Worm (Caenorhabditis elegans) whole organism, late embryonic: ENCODE results near the gene col-80.

ENCODE experiments used
- C38D4.7 ChIP-seq: fragments of 200-800 bp; sonication (Bioruptor generic); optimal IDR thresholded peaks from 2 replicates; lab custom pipeline; 2018; ENCODE audit warnings: mild to moderate bottlenecking, missing genetic modification characterization, moderate library complexity, missing compliant biosample characterization
- K09A11.1 ChIP-seq: sonication (generic microtip); optimal IDR thresholded peaks from 2 replicates; lab custom pipeline; 2017; ENCODE audit warnings: antibody characterized with exemption, mild to moderate bottlenecking, missing genetic modification characterization, missing compliant biosample characterization; ENCODE audit not compliant: insufficient read depth
- T23F11.4 ChIP-seq: fragments of 200-800 bp; sonication (Bioruptor generic); optimal IDR thresholded peaks from 2 replicates; lab custom pipeline; 2018; ENCODE audit warnings: mild to moderate bottlenecking, missing genetic modification characterization, missing compliant biosample characterization
- Y22D7AL.16 ChIP-seq: sonication (generic microtip); optimal IDR thresholded peaks from 2 replicates; lab custom pipeline; 2016; ENCODE audit warnings: missing genetic modification characterization, missing compliant biosample characterization
- ama-1 ChIP-seq: fragments of 150-350 bp; optimal IDR thresholded peaks from 2 replicates; lab custom pipeline; 2014
- ceh-18 ChIP-seq: sonication (generic microtip); optimal IDR thresholded peaks from 2 replicates; lab custom pipeline; 2016; ENCODE audit warnings: missing genetic modification characterization, missing compliant biosample characterization
- ceh-24 ChIP-seq: sonication (generic microtip); optimal IDR thresholded peaks from 2 replicates; lab custom pipeline; 2016; ENCODE audit warnings: mild to moderate bottlenecking, missing genetic modification characterization, missing compliant biosample characterization
- ceh-30 ChIP-seq: fragments of 150-350 bp; optimal IDR thresholded peaks from 2 replicates; lab custom pipeline; 2014; ENCODE audit warnings: missing biosample characterization, missing genetic modification characterization
- ceh-31 ChIP-seq: sonication (generic microtip); optimal IDR thresholded peaks from 2 replicates; lab custom pipeline; 2016; ENCODE audit warnings: missing genetic modification characterization, missing compliant biosample characterization
- ceh-45 ChIP-seq: fragments of 200-800 bp; sonication (Bioruptor generic); IDR thresholded peaks from 2 replicates; pipeline ENCODE4 v1.3.6; 2022; ENCODE audit warnings: missing genetic modification reagents, missing genetic modification characterization, missing compliant biosample characterization
- ceh-6 ChIP-seq: fragments of 200-800 bp; sonication (Bioruptor generic); optimal IDR thresholded peaks from 2 replicates; lab custom pipeline; 2018; ENCODE audit warnings: mild to moderate bottlenecking, missing genetic modification characterization, missing compliant biosample characterization
- ceh-9 ChIP-seq: sonication (generic microtip); optimal IDR thresholded peaks from 2 replicates; lab custom pipeline; 2016; ENCODE audit warnings: mild to moderate bottlenecking, missing genetic modification characterization, inconsistent platforms, missing compliant biosample characterization
- che-1 ChIP-seq: sonication (generic microtip); optimal IDR thresholded peaks from 2 replicates; lab custom pipeline; 2016; ENCODE audit warnings: mild to moderate bottlenecking, missing genetic modification characterization, missing compliant biosample characterization
- dve-1 ChIP-seq: sonication (generic microtip); optimal IDR thresholded peaks from 2 replicates; lab custom pipeline; 2017; ENCODE audit warnings: antibody characterized with exemption, mild to moderate bottlenecking, missing genetic modification characterization, missing compliant biosample characterization
- elt-2 ChIP-seq: sonication (generic microtip); optimal IDR thresholded peaks from 2 replicates; lab custom pipeline; 2016; ENCODE audit warnings: missing genetic modification reagents, missing genetic modification characterization, missing compliant biosample characterization
- ets-4 ChIP-seq: sonication (generic microtip); optimal IDR thresholded peaks from 2 replicates; lab custom pipeline; 2016; ENCODE audit warnings: missing genetic modification characterization, missing compliant biosample characterization
- eyg-1 ChIP-seq: sonication (generic microtip); optimal IDR thresholded peaks from 2 replicates; lab custom pipeline; 2016; ENCODE audit warnings: missing genotype, missing genetic modification characterization, missing compliant biosample characterization
- fax-1 ChIP-seq: sonication (generic microtip); optimal IDR thresholded peaks from 2 replicates; lab custom pipeline; 2016; ENCODE audit warnings: missing genotype, missing genetic modification characterization, missing compliant biosample characterization
- fkh-10 ChIP-seq: fragments of 150-350 bp; optimal IDR thresholded peaks from 2 replicates; lab custom pipeline; 2014; ENCODE audit warnings: missing biosample characterization, missing genetic modification reagents, missing genetic modification characterization
- fkh-6 ChIP-seq: sonication (generic microtip); optimal IDR thresholded peaks from 2 replicates; lab custom pipeline; 2016; ENCODE audit warnings: missing genetic modification characterization, missing compliant biosample characterization
- hlh-13 ChIP-seq: fragments of 200-800 bp; sonication (Bioruptor generic); optimal IDR thresholded peaks from 2 replicates; lab custom pipeline; 2018; ENCODE audit warnings: mild to moderate bottlenecking, missing genetic modification characterization, missing compliant biosample characterization
- hlh-15 ChIP-seq: sonication (generic microtip); optimal IDR thresholded peaks from 2 replicates; lab custom pipeline; 2016; ENCODE audit warnings: missing genetic modification characterization, missing compliant biosample characterization
- hlh-30 ChIP-seq: sonication (generic microtip); optimal IDR thresholded peaks from 2 replicates; lab custom pipeline; 2017; ENCODE audit warnings: antibody characterized with exemption, missing genetic modification characterization, missing compliant biosample characterization; ENCODE audit not compliant: insufficient read depth
- hlh-6 ChIP-seq: sonication (generic microtip); optimal IDR thresholded peaks from 2 replicates; lab custom pipeline; 2016; ENCODE audit warnings: missing genotype, missing genetic modification characterization, missing compliant biosample characterization
- madf-2 ChIP-seq: sonication (generic microtip); optimal IDR thresholded peaks from 2 replicates; lab custom pipeline; 2017; ENCODE audit warnings: missing genetic modification characterization, missing compliant biosample characterization
- nfya-1 ChIP-seq: sonication (generic microtip); optimal IDR thresholded peaks from 2 replicates; lab custom pipeline; 2017; ENCODE audit warnings: missing genetic modification characterization, mild to moderate bottlenecking, missing compliant biosample characterization, antibody characterized with exemption, moderate library complexity
- nhr-11 ChIP-seq: fragments of 150-350 bp; optimal IDR thresholded peaks from 2 replicates; lab custom pipeline; 2014; ENCODE audit warnings: missing biosample characterization, missing genetic modification characterization
- pha-2 ChIP-seq: sonication (generic microtip); optimal IDR thresholded peaks from 2 replicates; lab custom pipeline; 2017; ENCODE audit warnings: mild to moderate bottlenecking, missing genetic modification characterization, missing compliant biosample characterization
- pha-4 ChIP-seq: fragments of 150-350 bp; optimal IDR thresholded peaks from 2 replicates; lab custom pipeline; 2018; ENCODE audit warnings: missing biosample characterization, missing genetic modification reagents, missing genetic modification characterization
- pqm-1 ChIP-seq: sonication (generic microtip); optimal IDR thresholded peaks from 2 replicates; lab custom pipeline; 2016; ENCODE audit warnings: missing genetic modification characterization, missing compliant biosample characterization
- pros-1 ChIP-seq: fragments of 150-350 bp; optimal IDR thresholded peaks from 2 replicates; lab custom pipeline; 2014; ENCODE audit warnings: missing biosample characterization, missing genetic modification reagents, missing genetic modification characterization
- ref-2 ChIP-seq: sonication (generic microtip); optimal IDR thresholded peaks from 2 replicates; lab custom pipeline; 2016; ENCODE audit warnings: missing genetic modification characterization, missing compliant biosample characterization
- sdc-2 ChIP-seq: sonication (generic microtip); optimal IDR thresholded peaks from 2 replicates; lab custom pipeline; 2016; ENCODE audit warnings: missing genotype, missing genetic modification characterization, missing compliant biosample characterization
- sox-2 ChIP-seq: fragments of 200-800 bp; sonication (Bioruptor generic); IDR thresholded peaks from 2 replicates; pipeline ENCODE4 v1.3.6; 2022; ENCODE audit warnings: missing genetic modification reagents, missing genetic modification characterization, missing compliant biosample characterization
- syd-9 ChIP-seq: sonication (generic microtip); optimal IDR thresholded peaks from 2 replicates; lab custom pipeline; 2016; ENCODE audit warnings: mild to moderate bottlenecking, missing genetic modification characterization, moderate library complexity, missing compliant biosample characterization
- tbx-2 ChIP-seq: sonication (generic microtip); optimal IDR thresholded peaks from 2 replicates; lab custom pipeline; 2016; ENCODE audit warnings: missing genetic modification characterization, missing compliant biosample characterization
- unc-3 ChIP-seq, 2 experiments: fragments of 200-800 bp in 1 of 2; sonication (Bioruptor generic) in 1 of 2; sonication (generic microtip) in 1 of 2; conservative IDR thresholded peaks in 1 of 2; optimal IDR thresholded peaks in 1 of 2; 2 replicates each; pipeline versions ENCODE4 v1.3.6 to Lab custom; 2016 to 2022; ENCODE audit warnings: missing compliant biosample characterization in 2 of 2, missing genetic modification characterization in 2 of 2, missing genetic modification reagents in 1 of 2
- unc-42 ChIP-seq: sonication (generic microtip); optimal IDR thresholded peaks from 2 replicates; lab custom pipeline; 2016; ENCODE audit warnings: missing genotype, missing genetic modification characterization, missing compliant biosample characterization
- unc-86 ChIP-seq: sonication (generic microtip); optimal IDR thresholded peaks from 2 replicates; lab custom pipeline; 2016; ENCODE audit warnings: missing genetic modification characterization, missing compliant biosample characterization
- ztf-16 ChIP-seq: sonication (generic microtip); optimal IDR thresholded peaks from 2 replicates; lab custom pipeline; 2017; ENCODE audit warnings: missing genetic modification characterization, missing compliant biosample characterization

col-80 gene

DNA sequence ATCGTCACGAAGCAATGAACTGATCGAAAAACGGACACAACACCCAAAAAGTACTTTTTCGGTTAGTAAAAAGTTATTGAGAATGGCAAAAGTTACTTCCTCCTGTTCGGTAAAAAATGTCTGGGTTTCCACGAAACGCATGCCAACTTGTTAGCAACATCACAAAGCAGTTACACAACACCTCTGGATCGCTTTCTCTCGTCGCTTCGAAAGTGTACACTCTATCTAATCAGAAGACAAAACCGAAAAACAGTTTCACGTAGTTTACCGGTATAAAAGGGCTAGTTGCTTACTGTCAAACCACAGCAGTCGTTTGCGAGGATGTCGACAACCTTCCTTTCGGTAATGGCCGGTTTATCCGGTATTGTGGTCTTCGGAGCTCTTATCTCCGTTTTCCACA lies at the start of gene col-80:
Gene col-80, plus strand, starts transcription at position 301 of the 400 bp plus-strand sequence.
- TF ChIP-seq ama-1 (lab: Kevin White, UChicago), result no peak
- TF ChIP-seq eyg-1, result no peak
- TF ChIP-seq hlh-6, result no peak
- no peak for TF ChIP-seq che-1 (tag; lab: Kevin White, UChicago)
- TF ChIP-seq ets-4 (tag; lab: Kevin White, UChicago), result no peak
- TF ChIP-seq Y22D7AL.16 (tag; lab: Kevin White, UChicago), result no peak
- no peak for TF ChIP-seq pha-4 (tag; lab: Kevin White, UChicago)
- no peak for TF ChIP-seq C38D4.7 (GFP tag; lab: Kevin White, UChicago)
- TF ChIP-seq ceh-6 (GFP tag; lab: Kevin White, UChicago), result no peak
- TF ChIP-seq ceh-30, result no peak
- TF ChIP-seq ceh-45 (GFP tag; lab: Robert Waterston, UW), result no peak
- TF ChIP-seq syd-9 (tag; lab: Kevin White, UChicago), result no peak
- TF ChIP-seq T23F11.4 (GFP tag; lab: Kevin White, UChicago), result no peak
- TF ChIP-seq ceh-9 (tag; lab: Kevin White, UChicago), result no peak

DNA sequence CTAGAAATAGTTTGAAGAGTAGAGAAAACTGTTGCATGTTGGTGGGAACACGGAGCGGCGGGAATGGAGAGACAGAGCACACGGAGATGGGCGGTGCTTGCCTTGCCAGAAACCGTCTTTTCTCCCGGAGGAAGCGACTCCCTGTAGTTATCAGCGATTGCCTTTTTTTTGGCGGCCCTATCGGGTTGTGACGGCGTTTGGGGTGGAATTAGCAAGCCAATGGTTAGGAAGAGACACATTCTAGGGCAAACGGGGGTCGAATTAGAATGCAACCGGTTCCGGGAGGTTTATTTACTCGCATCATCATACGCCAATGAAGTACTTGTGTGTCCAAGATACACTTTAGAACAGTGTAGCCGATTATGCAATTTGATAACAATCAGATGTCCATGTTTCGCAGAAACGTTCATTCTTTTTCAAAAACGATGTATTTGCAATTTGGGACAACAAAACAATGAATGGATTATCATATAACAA lies 49.3 kb upstream of the col-80 start, which contains the start of gene lact-3:
Gene lact-3, minus strand, starts transcription at position 51 of the 477 bp plus-strand sequence.
- TF ChIP-seq ref-2 (no peak), elt-2 (tag; lab: Kevin White, UChicago) (peak; percentile 31)

DNA sequence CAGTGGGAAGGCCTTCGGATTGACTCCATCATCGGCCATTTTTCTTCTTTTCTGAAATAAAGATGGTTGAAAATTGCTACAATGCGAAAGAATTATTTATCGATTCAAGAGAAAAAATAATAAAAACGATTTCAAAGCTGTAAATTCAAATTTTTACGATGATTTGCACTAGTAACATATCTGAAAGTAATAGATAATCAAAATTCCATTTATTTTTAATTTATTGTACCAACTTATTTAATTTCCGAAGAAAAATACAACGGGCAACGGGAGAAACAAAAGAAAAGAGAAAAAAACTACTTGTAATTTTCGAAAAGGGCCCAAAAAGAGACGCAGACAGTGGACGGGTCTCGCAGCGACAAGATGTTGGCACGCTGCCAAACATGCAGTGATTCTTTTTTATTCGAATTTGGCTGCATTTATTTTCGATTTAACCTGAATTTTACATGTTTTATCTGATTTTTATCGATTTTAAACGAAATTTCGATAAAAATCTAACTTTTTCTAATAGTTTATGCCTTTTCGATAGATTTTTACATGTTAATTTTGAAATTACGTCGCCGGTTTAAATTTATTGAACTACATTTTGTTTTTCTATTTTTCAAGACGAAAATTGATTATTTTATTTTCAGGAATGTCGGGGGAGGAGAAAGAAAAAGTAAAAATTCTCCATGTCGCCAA lies 48.3 kb upstream of the col-80 start, which contains the start of the genes snu-13 and rsp-7:
Gene snu-13, minus strand, starts transcription at position 51 of the 681 bp plus-strand sequence.
Gene rsp-7, plus strand, starts transcription at position 631 of the 681 bp plus-strand sequence.
- TF ChIP-seq fkh-6 (tag; lab: Kevin White, UChicago) (no peak), nfya-1 (tag; lab: Kevin White, UChicago) (peak; percentile 49), pha-2 (tag; lab: Kevin White, UChicago) (no peak), unc-42 (peak; percentile 14), elt-2 (tag; lab: Kevin White, UChicago) (peak; percentile 8), ceh-18 (tag; lab: Kevin White, UChicago) (peak; percentile 7), ceh-31 (tag; lab: Kevin White, UChicago) (peak; percentile 12), sox-2 (GFP tag; lab: Robert Waterston, UW) (0 out of 2 replicates have a peak, but pooled peaks have one; percentile 2), tbx-2 (tag; lab: Kevin White, UChicago) (peak; percentile 4)

DNA sequence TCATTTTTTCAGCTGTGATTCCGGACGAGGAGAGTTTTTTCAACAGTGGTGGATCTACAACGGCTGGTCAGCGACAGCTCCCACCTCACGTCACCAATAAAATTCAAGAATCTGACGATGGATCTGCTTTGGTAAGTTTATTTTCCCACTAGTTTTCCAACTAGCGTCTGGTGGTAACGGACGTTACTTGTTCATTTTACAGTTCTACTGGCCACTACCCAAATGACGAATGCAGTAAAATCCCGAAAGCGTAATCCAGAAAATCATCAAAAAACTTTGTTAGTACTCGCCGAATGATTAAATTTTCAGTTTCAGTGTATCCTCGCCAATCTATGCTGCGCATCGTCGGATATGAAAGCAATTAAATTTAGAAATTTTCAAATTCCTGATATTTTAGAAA lies 47.4 kb upstream of the col-80 start:
- no peak for TF ChIP-seq ztf-16
- no peak for TF ChIP-seq pros-1 (tag; lab: Kevin White, UChicago)
- TF ChIP-seq madf-2 (tag; lab: Kevin White, UChicago), result no peak
- no peak for TF ChIP-seq nhr-11 (tag; lab: Kevin White, UChicago)
- no peak for TF ChIP-seq ama-1 (lab: Kevin White, UChicago)
- no peak for TF ChIP-seq hlh-30 (tag; lab: Kevin White, UChicago)
- no peak for TF ChIP-seq che-1 (tag; lab: Kevin White, UChicago)
- TF ChIP-seq dve-1 (tag; lab: Kevin White, UChicago), result no peak
- TF ChIP-seq hlh-6, result no peak
- no peak for TF ChIP-seq ceh-30
- no peak for TF ChIP-seq hlh-15 (tag; lab: Kevin White, UChicago)
- no peak for TF ChIP-seq fkh-6 (tag; lab: Kevin White, UChicago)
- TF ChIP-seq ceh-24 (tag; lab: Kevin White, UChicago), result no peak
- TF ChIP-seq sox-2 (GFP tag; lab: Robert Waterston, UW), result no peak

DNA sequence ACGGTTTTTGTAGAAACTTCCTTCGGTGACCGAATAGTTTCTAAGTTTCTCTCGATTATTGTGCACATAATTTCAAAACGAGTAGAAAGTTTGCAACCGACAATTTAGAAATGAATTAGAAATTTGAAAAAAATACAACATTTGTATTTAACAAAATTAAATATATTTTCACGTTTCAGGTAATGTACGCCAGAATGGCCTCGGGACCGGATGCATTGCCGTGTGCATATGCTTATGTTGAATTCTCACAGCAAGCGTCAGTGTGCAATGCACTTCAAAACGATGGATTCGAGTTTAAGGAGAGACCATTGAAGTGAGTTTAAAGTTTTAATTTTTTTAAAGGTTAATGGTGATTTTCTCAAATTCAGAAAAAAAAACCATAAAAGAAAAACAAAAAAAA lies 46.1 kb upstream of the col-80 start, which contains the start of gene marc-2:
Gene marc-2, minus strand, starts transcription at position 101 of the 400 bp plus-strand sequence.
- no peak for TF ChIP-seq pros-1 (tag; lab: Kevin White, UChicago)
- TF ChIP-seq ref-2, result no peak
- no peak for TF ChIP-seq fax-1 (tag; lab: Kevin White, UChicago)
- TF ChIP-seq eyg-1, result no peak
- no peak for TF ChIP-seq Y22D7AL.16 (tag; lab: Kevin White, UChicago)
- no peak for TF ChIP-seq tbx-2 (tag; lab: Kevin White, UChicago)
- no peak for TF ChIP-seq pqm-1 (tag; lab: Kevin White, UChicago)
- TF ChIP-seq unc-86 (tag; lab: Kevin White, UChicago), result no peak
- no peak for TF ChIP-seq fkh-10 (GFP tag; lab: Kevin White, UChicago)
- TF ChIP-seq madf-2 (tag; lab: Kevin White, UChicago), result no peak
- no peak for TF ChIP-seq K09A11.1 (tag; lab: Kevin White, UChicago)
- no peak for TF ChIP-seq hlh-13 (GFP tag; lab: Kevin White, UChicago)
- no peak for TF ChIP-seq pha-4 (tag; lab: Kevin White, UChicago)
- TF ChIP-seq sdc-2 (tag; lab: Kevin White, UChicago), result no peak
- no peak for TF ChIP-seq dve-1 (tag; lab: Kevin White, UChicago)
- TF ChIP-seq unc-3 (GFP tag; conservative IDR thresholded peaks at IDR 0.05; lab: Robert Waterston, UW), result no peak
- TF ChIP-seq unc-3 (tag; optimal IDR thresholded peaks at IDR 0.05; lab: Kevin White, UChicago), result no peak
